Fruit fly (Drosophila melanogaster): ENCODE results near the gene PIG-B.

dm6 chr3L:3798488-3798887, 12.6 kb upstream of the PIG-B start:
- TF ChIP-seq CG34406 (GFP tag; optimal IDR thresholded peaks at IDR 0.05) (no peak), OdsH (GFP tag; optimal IDR thresholded peaks at IDR 0.05) (no peak)
